Worm (Caenorhabditis elegans): Measurements from ENCODE around the gene clec-246.

Gene clec-246

DNA sequence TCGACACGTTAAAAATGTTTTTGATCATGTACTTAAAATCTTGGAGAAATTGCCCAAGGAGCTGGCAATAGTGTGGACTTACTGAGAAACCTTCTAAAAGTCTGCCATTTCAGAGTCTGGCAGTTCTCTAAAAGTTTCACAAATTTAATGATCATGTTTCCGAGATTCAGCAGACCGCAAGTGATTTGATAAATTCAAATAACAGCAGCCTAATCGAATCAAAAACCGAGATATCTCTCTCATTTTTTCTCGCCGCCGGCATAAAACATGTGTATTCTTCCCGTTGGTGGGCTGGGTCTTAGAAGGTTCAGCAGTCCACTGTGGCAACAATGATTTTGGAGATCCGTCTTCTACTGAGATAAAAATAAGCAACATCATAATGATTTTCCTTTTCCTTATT lies at the start of gene clec-246:
TSS of gene clec-246 (plus strand) at position 301 of the 400 bp plus-strand sequence.
- TF ChIP-seq hmg-4 (GFP tag; optimal IDR thresholded peaks at IDR 0.05), result no peak
- TF ChIP-seq ama-1 (optimal IDR thresholded peaks at IDR 0.05), result no peak
- TF ChIP-seq sea-1 (GFP tag; conservative IDR thresholded peaks at IDR 0.05), result no peak
- TF ChIP-seq ceh-13 (GFP tag; optimal IDR thresholded peaks at IDR 0.05), result no peak
- TF ChIP-seq flt-1 (GFP tag; IDR thresholded peaks at IDR 0.05), result no peak
- TF ChIP-seq tbx-37 (GFP tag; conservative IDR thresholded peaks at IDR 0.05), result no peak
- no peak for TF ChIP-seq aly-1 (tag; optimal IDR thresholded peaks at IDR 0.05)
- TF ChIP-seq F13C5.2 (tag; optimal IDR thresholded peaks at IDR 0.05), result no peak
- no peak for TF ChIP-seq tbx-11 (GFP tag; IDR thresholded peaks at IDR 0.05)
- no peak for TF ChIP-seq pes-1 (GFP tag; IDR thresholded peaks at IDR 0.05)
- no peak for TF ChIP-seq scrt-1 (GFP tag; IDR thresholded peaks at IDR 0.05)
- TF ChIP-seq hmbx-1 (tag; optimal IDR thresholded peaks at IDR 0.05), result no peak
- TF ChIP-seq hnd-1 (tag; optimal IDR thresholded peaks at IDR 0.05), result no peak
- TF ChIP-seq B0310.2 (tag; optimal IDR thresholded peaks at IDR 0.05), result no peak
- no peak for TF ChIP-seq tra-4 (tag; optimal IDR thresholded peaks at IDR 0.05)
- TF ChIP-seq ceh-36 (tag; optimal IDR thresholded peaks at IDR 0.05), result no peak
- no peak for TF ChIP-seq ets-7 (tag; optimal IDR thresholded peaks at IDR 0.05)

DNA sequence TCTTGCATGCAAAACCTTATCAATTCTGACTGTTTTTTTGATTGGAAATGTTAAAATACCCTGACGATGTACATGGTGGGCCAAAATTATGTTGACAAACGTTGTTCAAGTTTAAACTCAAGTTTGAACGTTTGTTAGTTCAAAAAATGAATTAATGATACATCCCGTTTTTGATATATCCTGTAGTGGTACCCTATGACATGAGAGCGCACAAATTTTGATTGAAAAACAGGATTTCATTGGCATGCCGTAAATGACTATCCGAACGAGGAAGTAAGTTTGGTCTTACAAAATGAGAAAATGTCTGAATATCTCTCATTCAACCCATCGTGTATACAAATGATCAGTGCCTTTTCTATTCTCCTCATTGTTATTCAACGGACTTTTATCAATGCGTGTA lies 48.1 kb upstream of the clec-246 start, which contains the start of gene Y37H2A.11:
TSS of gene Y37H2A.11 (plus strand) at position 301 of the 400 bp plus-strand sequence.
- TF ChIP-seq flt-1 (GFP tag; IDR thresholded peaks at IDR 0.05), result no peak
- no peak for TF ChIP-seq tbx-37 (GFP tag; conservative IDR thresholded peaks at IDR 0.05)
- no peak for TF ChIP-seq ceh-36 (tag; optimal IDR thresholded peaks at IDR 0.05)
- TF ChIP-seq hnd-1 (tag; optimal IDR thresholded peaks at IDR 0.05), result no peak
- no peak for TF ChIP-seq tra-4 (tag; optimal IDR thresholded peaks at IDR 0.05)
- TF ChIP-seq ama-1 (optimal IDR thresholded peaks at IDR 0.05), result no peak
- TF ChIP-seq F13C5.2 (tag; optimal IDR thresholded peaks at IDR 0.05), result no peak
- no peak for TF ChIP-seq ets-7 (tag; optimal IDR thresholded peaks at IDR 0.05)
- no peak for TF ChIP-seq hmg-4 (GFP tag; optimal IDR thresholded peaks at IDR 0.05)
- TF ChIP-seq tbx-11 (GFP tag; IDR thresholded peaks at IDR 0.05), result no peak
- TF ChIP-seq B0310.2 (tag; optimal IDR thresholded peaks at IDR 0.05), result no peak
- TF ChIP-seq hmbx-1 (tag; optimal IDR thresholded peaks at IDR 0.05), result no peak

DNA sequence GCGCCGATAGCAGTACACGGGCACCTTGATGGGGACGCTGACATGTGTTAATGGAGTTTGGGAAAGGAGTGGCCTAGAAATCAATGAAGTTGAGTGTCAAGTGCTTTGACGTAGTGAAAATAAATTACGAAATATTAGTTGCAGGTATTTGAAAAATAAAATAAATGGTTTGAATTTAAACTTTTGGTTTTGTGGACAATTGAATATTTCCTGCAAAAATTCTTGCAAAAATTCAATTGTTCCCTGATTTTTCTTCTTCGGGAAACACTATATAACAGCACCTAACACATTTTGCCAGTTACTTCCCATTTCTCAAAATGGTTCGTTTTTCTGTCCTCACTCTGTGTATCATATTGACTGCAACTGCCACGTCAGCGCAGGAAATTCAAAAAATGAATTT lies 46.7 kb upstream of the clec-246 start, which contains the start of gene Y37H2A.13:
TSS of gene Y37H2A.13 (plus strand) at position 301 of the 400 bp plus-strand sequence.
- TF ChIP-seq tbx-37 (GFP tag; conservative IDR thresholded peaks at IDR 0.05), result no peak
- TF ChIP-seq pes-1 (GFP tag; IDR thresholded peaks at IDR 0.05), result no peak

DNA sequence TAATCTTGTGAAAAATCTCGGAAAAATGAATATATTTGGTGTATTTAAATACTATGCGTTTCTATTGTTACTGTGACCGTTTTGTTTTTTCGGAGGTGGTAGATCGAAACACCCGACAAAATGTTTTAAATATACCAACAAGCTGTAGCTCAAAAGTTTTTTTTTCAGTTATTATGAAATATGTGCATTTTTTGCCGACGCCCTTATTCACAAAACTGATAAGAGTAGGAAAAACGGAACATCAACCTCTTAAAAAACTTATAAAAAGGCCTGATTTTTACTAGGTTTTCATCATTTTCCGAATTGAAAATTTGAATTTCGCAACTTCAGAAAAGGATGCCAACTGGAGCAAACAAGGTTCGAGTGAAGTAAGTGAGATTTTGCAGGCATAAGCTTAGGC lies 45.8 kb upstream of the clec-246 start, which contains the start of gene Y37H2A.14:
TSS of gene Y37H2A.14 (plus strand) at position 301 of the 400 bp plus-strand sequence.
- TF ChIP-seq F13C5.2 (tag; optimal IDR thresholded peaks at IDR 0.05), result no peak
- no peak for TF ChIP-seq hmbx-1 (tag; optimal IDR thresholded peaks at IDR 0.05)
- TF ChIP-seq ama-1 (optimal IDR thresholded peaks at IDR 0.05), result no peak
- no peak for TF ChIP-seq tbx-11 (GFP tag; IDR thresholded peaks at IDR 0.05)
- TF ChIP-seq ceh-36 (tag; optimal IDR thresholded peaks at IDR 0.05), result no peak

DNA sequence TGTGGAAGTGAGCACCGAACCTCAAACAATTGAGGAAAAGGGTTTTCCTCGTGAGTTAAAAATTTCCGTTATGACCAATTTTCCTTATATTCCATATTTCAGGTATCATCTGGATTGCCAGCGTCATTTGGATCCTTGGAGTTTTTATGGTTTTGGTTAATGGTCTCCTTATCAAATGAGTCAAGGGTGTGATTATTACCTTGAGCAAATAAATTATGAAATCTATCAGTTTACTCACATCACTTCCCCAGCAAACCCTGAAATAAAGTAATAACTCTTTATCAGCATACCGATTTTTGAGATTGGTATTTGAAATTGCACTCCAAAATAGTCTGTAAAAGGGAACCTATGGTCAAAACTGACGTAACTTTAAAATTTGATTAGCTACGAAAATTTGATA lies 44.8 kb upstream of the clec-246 start:
- no peak for TF ChIP-seq hmg-4 (GFP tag; optimal IDR thresholded peaks at IDR 0.05)
- no peak for TF ChIP-seq tbx-37 (GFP tag; conservative IDR thresholded peaks at IDR 0.05)
- no peak for TF ChIP-seq pes-1 (GFP tag; IDR thresholded peaks at IDR 0.05)
- no peak for TF ChIP-seq ceh-13 (GFP tag; optimal IDR thresholded peaks at IDR 0.05)
- TF ChIP-seq scrt-1 (GFP tag; IDR thresholded peaks at IDR 0.05), result no peak
- TF ChIP-seq ets-7 (tag; optimal IDR thresholded peaks at IDR 0.05), result no peak
- no peak for TF ChIP-seq aly-1 (tag; optimal IDR thresholded peaks at IDR 0.05)
- TF ChIP-seq tbx-11 (GFP tag; IDR thresholded peaks at IDR 0.05), result no peak
- TF ChIP-seq flt-1 (GFP tag; IDR thresholded peaks at IDR 0.05), result no peak
- TF ChIP-seq F13C5.2 (tag; optimal IDR thresholded peaks at IDR 0.05), result no peak
- no peak for TF ChIP-seq ceh-36 (tag; optimal IDR thresholded peaks at IDR 0.05)
- TF ChIP-seq B0310.2 (tag; optimal IDR thresholded peaks at IDR 0.05), result no peak
- TF ChIP-seq hnd-1 (tag; optimal IDR thresholded peaks at IDR 0.05), result no peak
- TF ChIP-seq ama-1 (optimal IDR thresholded peaks at IDR 0.05), result no peak
- TF ChIP-seq sea-1 (GFP tag; conservative IDR thresholded peaks at IDR 0.05), result no peak
- no peak for TF ChIP-seq tra-4 (tag; optimal IDR thresholded peaks at IDR 0.05)
- no peak for TF ChIP-seq hmbx-1 (tag; optimal IDR thresholded peaks at IDR 0.05)

DNA sequence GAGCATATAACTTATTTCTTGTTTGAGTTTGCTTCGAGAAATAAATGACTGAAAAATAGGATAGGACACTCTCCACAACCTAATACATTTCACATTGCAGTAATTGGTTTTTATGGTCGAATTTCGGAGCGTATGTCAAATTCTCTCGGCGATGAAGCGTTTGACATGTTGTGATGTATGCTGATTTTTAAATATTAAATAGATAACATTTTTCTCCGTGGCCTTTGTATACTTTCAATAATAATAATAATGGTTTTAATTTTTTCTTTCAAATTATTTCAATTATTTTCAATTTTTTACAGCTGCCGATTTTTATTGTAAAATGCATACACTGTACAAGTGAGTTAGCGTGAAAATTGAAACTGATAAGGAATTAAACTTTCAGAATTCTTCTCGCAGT lies 43.2 kb upstream of the clec-246 start, which contains the start of gene C14A6.3:
TSS of gene C14A6.3 (plus strand) at position 301 of the 400 bp plus-strand sequence.
- no peak for TF ChIP-seq ets-7 (tag; optimal IDR thresholded peaks at IDR 0.05)
- no peak for TF ChIP-seq tbx-37 (GFP tag; conservative IDR thresholded peaks at IDR 0.05)
- TF ChIP-seq sea-1 (GFP tag; conservative IDR thresholded peaks at IDR 0.05), result no peak
- TF ChIP-seq tbx-11 (GFP tag; IDR thresholded peaks at IDR 0.05), result no peak
- TF ChIP-seq ceh-13 (GFP tag; optimal IDR thresholded peaks at IDR 0.05), result no peak
- TF ChIP-seq hmg-4 (GFP tag; optimal IDR thresholded peaks at IDR 0.05), result no peak
- no peak for TF ChIP-seq B0310.2 (tag; optimal IDR thresholded peaks at IDR 0.05)
- no peak for TF ChIP-seq aly-1 (tag; optimal IDR thresholded peaks at IDR 0.05)
- no peak for TF ChIP-seq hnd-1 (tag; optimal IDR thresholded peaks at IDR 0.05)
- TF ChIP-seq ceh-36 (tag; optimal IDR thresholded peaks at IDR 0.05), result no peak
- TF ChIP-seq pes-1 (GFP tag; IDR thresholded peaks at IDR 0.05), result no peak

DNA sequence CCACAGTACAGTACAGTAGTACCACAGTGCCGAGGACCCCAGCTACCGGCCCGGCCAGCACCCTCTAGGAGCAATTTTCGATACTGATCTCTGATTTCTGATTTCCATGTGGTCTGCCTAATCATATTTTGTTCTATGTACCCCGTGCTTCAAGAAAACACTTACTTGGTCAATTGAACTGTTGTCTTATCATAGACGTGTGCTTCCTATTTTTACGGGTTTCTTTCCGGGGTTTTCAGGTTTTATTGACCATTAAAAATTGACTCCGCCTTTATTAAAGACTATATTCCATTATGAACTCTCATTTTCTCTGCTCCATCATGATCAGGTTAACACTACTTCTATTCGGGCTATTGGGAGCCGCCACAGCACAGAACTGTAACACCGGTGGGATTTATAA lies 31.6 kb upstream of the clec-246 start, which contains the start of gene clec-48:
TSS of gene clec-48 (plus strand) at position 320 of the 400 bp plus-strand sequence.
- TF ChIP-seq hnd-1 (tag; optimal IDR thresholded peaks at IDR 0.05), result no peak
- no peak for TF ChIP-seq B0310.2 (tag; optimal IDR thresholded peaks at IDR 0.05)
- TF ChIP-seq ets-7 (tag; optimal IDR thresholded peaks at IDR 0.05), result no peak
- no peak for TF ChIP-seq sea-1 (GFP tag; conservative IDR thresholded peaks at IDR 0.05)
- no peak for TF ChIP-seq flt-1 (GFP tag; IDR thresholded peaks at IDR 0.05)
- TF ChIP-seq tbx-11 (GFP tag; IDR thresholded peaks at IDR 0.05), result no peak
- TF ChIP-seq tra-4 (tag; optimal IDR thresholded peaks at IDR 0.05), result no peak
- TF ChIP-seq tbx-37 (GFP tag; conservative IDR thresholded peaks at IDR 0.05), result no peak
- no peak for TF ChIP-seq ceh-13 (GFP tag; optimal IDR thresholded peaks at IDR 0.05)
- TF ChIP-seq aly-1 (tag; optimal IDR thresholded peaks at IDR 0.05), result no peak
- no peak for TF ChIP-seq hmbx-1 (tag; optimal IDR thresholded peaks at IDR 0.05)

DNA sequence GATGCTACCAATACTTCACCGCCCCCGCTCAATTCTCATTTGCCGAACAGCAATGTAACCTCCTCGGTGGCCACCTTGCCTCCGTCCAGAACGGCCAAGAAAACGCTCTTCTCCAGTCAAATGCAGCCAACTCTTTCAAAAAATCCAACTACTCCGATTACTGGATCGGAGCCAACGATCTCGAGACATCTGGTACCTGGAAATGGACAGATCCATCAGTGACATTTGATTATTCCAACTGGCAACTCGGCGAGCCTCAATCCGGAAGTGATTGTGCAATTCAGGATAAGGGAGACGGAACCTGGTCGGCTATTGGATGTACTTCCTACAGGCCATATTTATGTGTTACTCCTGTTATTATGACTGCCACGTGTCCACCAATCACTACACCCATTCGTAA lies 31.1 kb upstream of the clec-246 start:
- TF ChIP-seq B0310.2 (tag; optimal IDR thresholded peaks at IDR 0.05), result no peak
- no peak for TF ChIP-seq tra-4 (tag; optimal IDR thresholded peaks at IDR 0.05)
- no peak for TF ChIP-seq ets-7 (tag; optimal IDR thresholded peaks at IDR 0.05)
- TF ChIP-seq flt-1 (GFP tag; IDR thresholded peaks at IDR 0.05), result no peak
- no peak for TF ChIP-seq ceh-36 (tag; optimal IDR thresholded peaks at IDR 0.05)
- TF ChIP-seq pes-1 (GFP tag; IDR thresholded peaks at IDR 0.05), result no peak
- TF ChIP-seq F13C5.2 (tag; optimal IDR thresholded peaks at IDR 0.05), result no peak
- no peak for TF ChIP-seq ama-1 (optimal IDR thresholded peaks at IDR 0.05)
- TF ChIP-seq hmg-4 (GFP tag; optimal IDR thresholded peaks at IDR 0.05), result no peak
- TF ChIP-seq tbx-37 (GFP tag; conservative IDR thresholded peaks at IDR 0.05), result no peak
- no peak for TF ChIP-seq tbx-11 (GFP tag; IDR thresholded peaks at IDR 0.05)
- TF ChIP-seq sea-1 (GFP tag; conservative IDR thresholded peaks at IDR 0.05), result no peak
- no peak for TF ChIP-seq ceh-13 (GFP tag; optimal IDR thresholded peaks at IDR 0.05)
- no peak for TF ChIP-seq scrt-1 (GFP tag; IDR thresholded peaks at IDR 0.05)

Measured in whole organism, early embryonic.